Fruit fly (Drosophila melanogaster): Measurements from ENCODE around the gene CG11322.

CG11322 gene

DNA sequence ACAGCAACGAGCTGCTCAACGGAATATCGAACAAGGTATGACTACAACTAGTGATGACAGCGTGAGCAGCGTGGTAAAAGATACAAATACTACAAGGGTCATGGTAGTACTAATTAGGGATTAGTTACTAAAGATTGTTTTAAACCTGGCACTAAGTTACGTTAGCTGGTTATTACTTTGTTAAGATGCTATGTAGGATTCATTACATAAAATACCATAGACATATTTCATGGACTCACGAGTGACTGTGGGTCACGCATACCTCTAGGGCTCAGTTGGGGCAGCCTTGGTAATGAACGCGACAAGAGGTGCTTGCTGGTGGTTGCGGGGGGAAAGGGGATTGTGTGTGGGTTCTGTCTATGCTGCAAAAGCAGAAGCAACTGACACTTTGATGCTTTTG lies 15.4 kb upstream of the CG11322 start (continued):
- no peak for TF ChIP-seq tup (GFP tag; optimal IDR thresholded peaks at IDR 0.05)
- no peak for TF ChIP-seq psq (GFP tag; optimal IDR thresholded peaks at IDR 0.05)
- no peak for TF ChIP-seq tap (tag; optimal IDR thresholded peaks at IDR 0.05)
- no peak for TF ChIP-seq az2 (GFP tag; optimal IDR thresholded peaks at IDR 0.05)
- TF ChIP-seq sna (GFP tag; IDR thresholded peaks at IDR 0.05; ENCODE audit: partially characterized antibody), result peak; percentile 46; the same call in 1 of the 2 replicates
- no peak for TF ChIP-seq CG7963 (GFP tag; IDR thresholded peaks at IDR 0.05; ENCODE audit: partially characterized antibody)
- TF ChIP-seq unc-4 (GFP tag; IDR thresholded peaks at IDR 0.05; ENCODE audit: partially characterized antibody), result peak; percentile 68
- no peak for TF ChIP-seq seq (GFP tag; IDR thresholded peaks at IDR 0.05)
- no peak for TF ChIP-seq Six4 (GFP tag; optimal IDR thresholded peaks at IDR 0.05)
- TF ChIP-seq Atf6 (GFP tag; IDR thresholded peaks at IDR 0.05), result no peak
- peak; percentile 73 for TF ChIP-seq row (GFP tag; IDR thresholded peaks at IDR 0.05)
- TF ChIP-seq Sry-δ (GFP tag; optimal IDR thresholded peaks at IDR 0.05), result no peak
- no peak for TF ChIP-seq CG7271 (tag; optimal IDR thresholded peaks at IDR 0.05)
- no peak for TF ChIP-seq slou (GFP tag; optimal IDR thresholded peaks at IDR 0.05)
- TF ChIP-seq gem (tag; optimal IDR thresholded peaks at IDR 0.05), result no peak
- 0 out of 3 replicates have a peak, but pooled peaks have one; percentile 34 for TF ChIP-seq HLH4C (GFP tag; IDR thresholded peaks at IDR 0.05; ENCODE audit: partially characterized antibody)
- TF ChIP-seq btn (GFP tag; optimal IDR thresholded peaks at IDR 0.05), result no peak
- TF ChIP-seq Dip2 (GFP tag; IDR thresholded peaks at IDR 0.05), result no peak
- no peak for TF ChIP-seq yki (optimal IDR thresholded peaks at IDR 0.05)

DNA sequence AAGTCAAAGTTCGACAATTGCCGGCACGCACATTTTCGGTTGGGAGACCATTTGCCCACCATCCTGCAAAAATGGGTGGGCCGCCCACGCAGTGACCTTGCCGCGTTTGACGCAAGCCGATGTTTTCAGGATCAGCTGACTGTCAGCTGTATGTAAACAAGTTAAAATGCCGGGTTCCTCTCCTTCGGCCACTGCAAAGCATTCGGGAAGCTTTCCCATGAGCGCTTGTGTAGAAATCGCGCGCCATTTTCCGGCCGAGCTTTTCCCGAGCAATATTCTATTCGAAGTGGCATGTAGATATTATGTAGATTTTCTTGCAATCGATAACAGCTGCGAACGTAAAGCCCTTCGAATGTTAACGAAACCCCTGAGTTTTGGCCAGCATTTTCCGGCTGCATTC lies 14.2 kb upstream of the CG11322 start, which contains the start of gene CG17378:
CG17378 (plus strand) TSS at position 397 of the 400 bp plus-strand sequence.
- no peak for TF ChIP-seq bowl (GFP tag; IDR thresholded peaks at IDR 0.05)
- TF ChIP-seq Tbp (GFP tag; optimal IDR thresholded peaks at IDR 0.05), result no peak
- TF ChIP-seq Dp (GFP tag; optimal IDR thresholded peaks at IDR 0.05), result peak; percentile 23
- TF ChIP-seq hb (GFP tag; IDR thresholded peaks at IDR 0.05; ENCODE audit: partially characterized antibody), result no peak
- no peak for TF ChIP-seq stwl (tag; optimal IDR thresholded peaks at IDR 0.05)
- TF ChIP-seq mld (GFP tag; IDR thresholded peaks at IDR 0.05; ENCODE audit: partially characterized antibody), result no peak
- no peak for TF ChIP-seq nmo (GFP tag; optimal IDR thresholded peaks at IDR 0.05)
- no peak for TF ChIP-seq Ravus (GFP tag; IDR thresholded peaks at IDR 0.05)
- TF ChIP-seq CG11723 (GFP tag; optimal IDR thresholded peaks at IDR 0.05), result no peak
- no peak for TF ChIP-seq CG10274 (GFP tag; optimal IDR thresholded peaks at IDR 0.05)
- no peak for TF ChIP-seq eve (GFP tag; optimal IDR thresholded peaks at IDR 0.05)
- TF ChIP-seq tio (GFP tag; optimal IDR thresholded peaks at IDR 0.05), result no peak
- TF ChIP-seq luna (GFP tag; optimal IDR thresholded peaks at IDR 0.05), result no peak
- no peak for TF ChIP-seq CG12391 (tag; optimal IDR thresholded peaks at IDR 0.05)
- TF ChIP-seq CG3838 (GFP tag; optimal IDR thresholded peaks at IDR 0.05), result no peak
- TF ChIP-seq CG34224 (GFP tag; IDR thresholded peaks at IDR 0.05; ENCODE audit: partially characterized antibody), result no peak
- no peak for TF ChIP-seq CG14441 (GFP tag; IDR thresholded peaks at IDR 0.05)
- TF ChIP-seq CG11247 (GFP tag; IDR thresholded peaks at IDR 0.05), result no peak
- no peak for TF ChIP-seq Nf-YC (tag; optimal IDR thresholded peaks at IDR 0.05)
- peak in 1 of 2 experiments; percentile 76 for TF ChIP-seq crp (GFP tag; optimal IDR thresholded peaks at IDR 0.05)
- TF ChIP-seq B-H1 (GFP tag; IDR thresholded peaks at IDR 0.05), result no peak
- no peak for TF ChIP-seq CG9437 (GFP tag; optimal IDR thresholded peaks at IDR 0.05)
- TF ChIP-seq CG6854 (GFP tag; optimal IDR thresholded peaks at IDR 0.05), result no peak
- no peak for TF ChIP-seq fd102C (GFP tag; optimal IDR thresholded peaks at IDR 0.05)
- TF ChIP-seq jumu (GFP tag; optimal IDR thresholded peaks at IDR 0.05), result no peak
- TF ChIP-seq NfI (GFP tag; optimal IDR thresholded peaks at IDR 0.05), result no peak
- no peak for TF ChIP-seq unpg (GFP tag; optimal IDR thresholded peaks at IDR 0.05)
- TF ChIP-seq klu (GFP tag; IDR thresholded peaks at IDR 0.05), result no peak
- peak; percentile 12 for TF ChIP-seq BEAF-32 (GFP tag; optimal IDR thresholded peaks at IDR 0.05)
- no peak for TF ChIP-seq lov (optimal IDR thresholded peaks at IDR 0.05)
- TF ChIP-seq lov (GFP tag; IDR thresholded peaks at IDR 0.05), result no peak
- TF ChIP-seq PHDP (tag; optimal IDR thresholded peaks at IDR 0.05), result no peak
- TF ChIP-seq CG31441 (GFP tag; IDR thresholded peaks at IDR 0.05), result no peak

All from whole organism, embryonic.